Fruit fly (Drosophila melanogaster) whole organism, embryonic: Measurements from ENCODE around the gene CG31551.

Experiments used
- B-H1 ChIP-seq: fragments of 200-800 bp; sonication (Bioruptor generic); IDR thresholded peaks from 3 replicates; pipeline ENCODE4 v1.3.6; 2022; ENCODE audit warnings: missing biosample characterization, missing genetic modification characterization
- CG10431 ChIP-seq: fragments of 200-800 bp; sonication (Bioruptor generic); optimal IDR thresholded peaks from 3 replicates; lab custom pipeline; 2018; ENCODE audit warnings: missing biosample characterization, mild to moderate bottlenecking, missing genetic modification characterization
- CG10543 ChIP-seq: fragments of 200-800 bp; sonication (Bioruptor generic); optimal IDR thresholded peaks from 3 replicates; lab custom pipeline; 2017; ENCODE audit warnings: missing biosample characterization, mild to moderate bottlenecking, missing genetic modification characterization, moderate library complexity
- CG11093 ChIP-seq: fragments of 200-800 bp; sonication (Bioruptor generic); IDR thresholded peaks from 3 replicates; pipeline ENCODE4 v1.3.6; 2022; ENCODE audit warnings: missing biosample characterization, missing genetic modification characterization
- CG11398 ChIP-seq: fragments of 200-800 bp; sonication (Bioruptor generic); optimal IDR thresholded peaks from 2 replicates; lab custom pipeline; 2016; ENCODE audit warnings: missing biosample characterization, missing genetic modification characterization
- CG13775 ChIP-seq: fragments of 200-800 bp; sonication (Bioruptor generic); optimal IDR thresholded peaks from 3 replicates; lab custom pipeline; 2017; ENCODE audit warnings: missing biosample characterization, mild to moderate bottlenecking, missing genetic modification characterization
- CG15269 ChIP-seq: fragments of 200-800 bp; sonication (Bioruptor generic); optimal IDR thresholded peaks from 2 replicates; lab custom pipeline; 2018; ENCODE audit warnings: missing biosample characterization, mild to moderate bottlenecking, missing genetic modification characterization, moderate library complexity
- CG15479 ChIP-seq: fragments of 200-800 bp; sonication (Bioruptor generic); optimal IDR thresholded peaks from 3 replicates; lab custom pipeline; 2019; ENCODE audit warnings: missing biosample characterization, mild to moderate bottlenecking, missing genetic modification characterization, moderate library complexity
- CG1647 ChIP-seq: fragments of 200-800 bp; sonication (Bioruptor generic); optimal IDR thresholded peaks from 3 replicates; lab custom pipeline; 2016; ENCODE audit warnings: missing biosample characterization, missing genetic modification characterization
- CG18262 ChIP-seq: fragments of 200-800 bp; optimal IDR thresholded peaks from 3 replicates; lab custom pipeline; 2019; ENCODE audit warnings: missing biosample characterization, mild to moderate bottlenecking, missing genetic modification characterization, moderate library complexity
- CG2120 ChIP-seq: fragments of 200-800 bp; sonication (Bioruptor generic); optimal IDR thresholded peaks from 3 replicates; lab custom pipeline; 2016; ENCODE audit warnings: missing biosample characterization, missing genetic modification characterization
- CG2199 ChIP-seq: fragments of 200-800 bp; sonication (Bioruptor generic); IDR thresholded peaks from 3 replicates; pipeline ENCODE4 v1.3.6; 2022; ENCODE audit warnings: missing biosample characterization, missing genetic modification characterization
- CG2889 ChIP-seq: fragments of 200-800 bp; sonication (Bioruptor generic); IDR thresholded peaks from 3 replicates; pipeline ENCODE4 v1.3.6; 2022; ENCODE audit warnings: missing biosample characterization, missing genetic modification characterization
- CG30020 ChIP-seq: fragments of 200-800 bp; optimal IDR thresholded peaks from 2 replicates; lab custom pipeline; 2019; ENCODE audit warnings: missing biosample characterization, mild to moderate bottlenecking, missing genetic modification characterization, moderate library complexity
- CG3281 ChIP-seq: fragments of 200-800 bp; sonication (Bioruptor generic); optimal IDR thresholded peaks from 3 replicates; lab custom pipeline; 2017; ENCODE audit warnings: missing biosample characterization, mild to moderate bottlenecking, missing genetic modification characterization
- CG3407 ChIP-seq: fragments of 200-800 bp; sonication (Bioruptor generic); optimal IDR thresholded peaks from 2 replicates; lab custom pipeline; 2018; ENCODE audit warnings: missing biosample characterization, mild to moderate bottlenecking, missing genetic modification characterization
- CG4328 ChIP-seq: fragments of 200-800 bp; sonication (Bioruptor generic); optimal IDR thresholded peaks from 3 replicates; lab custom pipeline; 2017; ENCODE audit warnings: missing biosample characterization, missing genetic modification reagents, missing genetic modification characterization
- CG6654 ChIP-seq: fragments of 200-800 bp; sonication (Bioruptor generic); optimal IDR thresholded peaks from 2 replicates; lab custom pipeline; 2017; ENCODE audit warnings: missing biosample characterization, mild to moderate bottlenecking, missing genetic modification characterization
- CG7556 ChIP-seq: fragments of 200-800 bp; sonication (Bioruptor generic); optimal IDR thresholded peaks from 2 replicates; lab custom pipeline; 2017; ENCODE audit warnings: missing biosample characterization, mild to moderate bottlenecking, missing genetic modification characterization
- CG9932 ChIP-seq: fragments of 200-800 bp; sonication (Bioruptor generic); IDR thresholded peaks from 2 replicates; pipeline ENCODE4 v1.3.6; 2022; ENCODE audit warnings: missing biosample characterization, missing genetic modification characterization
- CrebB ChIP-seq: fragments of 200-800 bp; sonication (Bioruptor generic); optimal IDR thresholded peaks from 3 replicates; lab custom pipeline; 2018; ENCODE audit warnings: missing biosample characterization, mild to moderate bottlenecking, missing genetic modification characterization
- Drgx ChIP-seq: fragments of 200-800 bp; sonication (Bioruptor generic); IDR thresholded peaks from 2 replicates; pipeline ENCODE4 v1.3.6; 2022; ENCODE audit warnings: missing biosample characterization, missing genetic modification characterization
- Gug ChIP-seq: fragments of 200-800 bp; sonication (Bioruptor generic); IDR thresholded peaks from 4 replicates; pipeline ENCODE4 v1.3.6; 2022; ENCODE audit warnings: missing biosample characterization, missing genetic modification characterization
- HLH54F ChIP-seq: fragments of 200-800 bp; sonication (Bioruptor generic); optimal IDR thresholded peaks from 3 replicates; lab custom pipeline; 2016; ENCODE audit warnings: missing biosample characterization, missing genetic modification characterization
- Hey ChIP-seq: fragments of 200-800 bp; sonication (Bioruptor generic); optimal IDR thresholded peaks from 3 replicates; lab custom pipeline; 2018; ENCODE audit warnings: missing biosample characterization, mild to moderate bottlenecking, missing genetic modification characterization
- Hmx ChIP-seq: fragments of 200-800 bp; sonication (Bioruptor generic); optimal IDR thresholded peaks from 2 replicates; lab custom pipeline; 2016; ENCODE audit warnings: missing biosample characterization, missing genetic modification characterization
- MBD-R2 ChIP-seq: fragments of 200-800 bp; sonication (Bioruptor generic); IDR thresholded peaks from 2 replicates; pipeline ENCODE4 v1.3.6; 2022; ENCODE audit warnings: missing biosample characterization, missing genetic modification characterization
- Nf-YA ChIP-seq: fragments of 200-800 bp; sonication (Bioruptor generic); IDR thresholded peaks from 2 replicates; pipeline ENCODE4 v1.3.6; 2022; ENCODE audit warnings: missing biosample characterization, missing genetic modification characterization
- NfI ChIP-seq: fragments of 200-800 bp; sonication (Bioruptor generic); optimal IDR thresholded peaks from 3 replicates; lab custom pipeline; 2018; ENCODE audit warnings: missing biosample characterization, mild to moderate bottlenecking, missing genetic modification characterization, moderate library complexity
- TFAM ChIP-seq: fragments of 200-800 bp; sonication (Bioruptor generic); optimal IDR thresholded peaks from 2 replicates; lab custom pipeline; 2017; ENCODE audit warnings: missing biosample characterization, missing genetic modification characterization, inconsistent platforms
- Vsx1 ChIP-seq: fragments of 200-800 bp; sonication (Bioruptor generic); optimal IDR thresholded peaks from 2 replicates; lab custom pipeline; 2017; ENCODE audit warnings: missing biosample characterization, mild to moderate bottlenecking, missing genetic modification characterization, missing genetic modification reagents
- aop ChIP-seq: fragments of 200-800 bp; sonication (Bioruptor generic); IDR thresholded peaks from 2 replicates; pipeline ENCODE4 v1.3.6; 2022; ENCODE audit warnings: missing biosample characterization, missing genetic modification characterization
- ato ChIP-seq: fragments of 200-800 bp; sonication (Bioruptor generic); IDR thresholded peaks from 2 replicates; pipeline ENCODE4 v1.3.6; 2022; ENCODE audit warnings: missing biosample characterization, missing genetic modification characterization; ENCODE audit not compliant: partially characterized antibody
- chif ChIP-seq, 2 experiments: fragments of 200-800 bp; sonication (Bioruptor generic); optimal IDR thresholded peaks; 3 replicates each; lab custom pipeline; 2016; ENCODE audit warnings: missing biosample characterization in 2 of 2, missing genetic modification characterization in 2 of 2
- chm ChIP-seq: fragments of 200-800 bp; sonication (Bioruptor generic); IDR thresholded peaks from 2 replicates; pipeline ENCODE4 v1.3.6; 2022; ENCODE audit warnings: missing biosample characterization, missing genetic modification characterization
- ems ChIP-seq: fragments of 200-800 bp; sonication (Bioruptor generic); optimal IDR thresholded peaks from 3 replicates; lab custom pipeline; 2016; ENCODE audit warnings: missing biosample characterization, missing genetic modification characterization
- esg ChIP-seq: fragments of 200-800 bp; sonication (Bioruptor generic); conservative IDR thresholded peaks from 2 replicates; pipeline ENCODE4 v1.3.6; 2022; ENCODE audit warnings: missing biosample characterization, missing genetic modification characterization
- fd64A ChIP-seq: fragments of 200-800 bp; sonication (Bioruptor generic); optimal IDR thresholded peaks from 3 replicates; lab custom pipeline; 2018; ENCODE audit warnings: missing biosample characterization, mild to moderate bottlenecking, missing genetic modification characterization
- gce ChIP-seq: fragments of 200-800 bp; sonication (Bioruptor generic); IDR thresholded peaks from 3 replicates; pipeline ENCODE4 v1.3.6; 2022; ENCODE audit warnings: missing biosample characterization, missing genetic modification characterization
- grau ChIP-seq: fragments of 200-800 bp; optimal IDR thresholded peaks from 3 replicates; lab custom pipeline; 2019; ENCODE audit warnings: missing biosample characterization, mild to moderate bottlenecking, missing genetic modification characterization, moderate library complexity
- insv ChIP-seq, 2 experiments: fragments of 200-800 bp; sonication (Bioruptor generic); optimal IDR thresholded peaks; 3 replicates each; lab custom pipeline; 2016 to 2018; ENCODE audit warnings: missing biosample characterization in 2 of 2, missing genetic modification characterization in 2 of 2
- kni ChIP-seq: fragments of 200-800 bp; sonication (Bioruptor generic); optimal IDR thresholded peaks from 3 replicates; lab custom pipeline; 2017; ENCODE audit warnings: mild to moderate bottlenecking, missing biosample characterization, missing genetic modification reagents, missing genetic modification characterization
- pita ChIP-seq: fragments of 200-800 bp; sonication (Bioruptor generic); optimal IDR thresholded peaks from 2 replicates; lab custom pipeline; 2017; ENCODE audit warnings: missing biosample characterization, mild to moderate bottlenecking, missing genetic modification characterization
- pum ChIP-seq: fragments of 200-800 bp; sonication (Bioruptor generic); optimal IDR thresholded peaks from 2 replicates; lab custom pipeline; 2016; ENCODE audit warnings: missing biosample characterization, missing genetic modification characterization
- rib ChIP-seq: fragments of 200-800 bp; sonication (Bioruptor generic); IDR thresholded peaks from 2 replicates; pipeline ENCODE4 v1.3.6; 2022; ENCODE audit warnings: missing biosample characterization, missing genetic modification characterization
- sd ChIP-seq: fragments of 200-800 bp; sonication (Bioruptor generic); optimal IDR thresholded peaks from 3 replicates; lab custom pipeline; 2018; ENCODE audit warnings: missing biosample characterization, mild to moderate bottlenecking, missing genetic modification characterization, moderate library complexity
- sna ChIP-seq: fragments of 200-800 bp; sonication (Bioruptor generic); IDR thresholded peaks from 2 replicates; pipeline ENCODE4 v1.3.6; 2022; ENCODE audit warnings: missing biosample characterization, missing genetic modification characterization; ENCODE audit not compliant: partially characterized antibody
- tap ChIP-seq: fragments of 200-800 bp; optimal IDR thresholded peaks from 3 replicates; lab custom pipeline; 2019; ENCODE audit warnings: missing biosample characterization, mild to moderate bottlenecking, missing genetic modification characterization, moderate library complexity
- tin ChIP-seq: fragments of 200-800 bp; sonication (Bioruptor generic); optimal IDR thresholded peaks from 3 replicates; lab custom pipeline; 2016; ENCODE audit warnings: missing biosample characterization, missing genetic modification characterization
- trem ChIP-seq: fragments of 200-800 bp; optimal IDR thresholded peaks from 3 replicates; lab custom pipeline; 2019; ENCODE audit warnings: missing biosample characterization, mild to moderate bottlenecking, missing genetic modification characterization, moderate library complexity
- zen2 ChIP-seq: fragments of 200-800 bp; sonication (Bioruptor generic); IDR thresholded peaks from 3 replicates; pipeline ENCODE4 v1.3.6; 2022; ENCODE audit warnings: missing biosample characterization, missing genetic modification characterization; ENCODE audit not compliant: partially characterized antibody
- zfh1 ChIP-seq: fragments of 200-800 bp; sonication (Bioruptor generic); IDR thresholded peaks from 3 replicates; pipeline ENCODE4 v1.3.6; 2022; ENCODE audit warnings: missing biosample characterization, missing genetic modification characterization

The CG31551 gene

DNA sequence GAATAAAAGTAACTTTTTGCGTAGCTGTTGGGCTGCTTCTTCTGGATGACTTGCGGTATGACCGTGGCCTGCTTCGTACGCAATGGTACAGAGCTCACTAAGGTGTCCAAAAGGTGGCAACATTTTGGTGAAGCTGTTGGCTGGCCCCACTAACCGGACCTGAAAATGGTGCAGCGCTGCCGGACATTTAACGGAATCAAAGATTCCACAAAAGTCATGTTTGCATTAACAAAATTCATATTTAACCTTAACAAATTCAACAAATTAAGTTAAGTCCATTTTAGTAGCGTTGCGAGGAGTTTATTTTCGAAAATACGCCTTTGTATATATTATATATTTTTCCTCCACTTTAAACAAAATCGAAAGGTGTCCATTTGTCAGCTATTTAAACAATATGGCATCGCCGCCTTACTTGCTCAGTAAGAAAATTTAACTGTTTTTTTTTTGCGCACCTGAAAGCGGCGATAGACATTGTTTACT, 26.6 kb upstream of the CG31551 start, which contains the start of the genes kra and SecS (continued):
- TF ChIP-seq chm (GFP tag; lab: Robert Waterston, UW) (no peak), pum (GFP tag; lab: Kevin White, UChicago) (peak; percentile 52), CG30020 (peak; percentile 60), sna (GFP tag; lab: Robert Waterston, UW) (no peak), CG15479 (GFP tag; lab: Kevin White, UChicago) (no peak), CG10543 (GFP tag; lab: Kevin White, UChicago) (no peak), Gug (GFP tag; lab: Robert Waterston, UW) (peak; percentile 25; the same call in 1 of the 4 replicates), CG3281 (GFP tag; lab: Kevin White, UChicago) (peak; percentile 62), zfh1 (GFP tag; lab: Robert Waterston, UW) (no peak), NfI (peak; percentile 55), Hey (tag; lab: Kevin White, UChicago) (no peak), ems (GFP tag; lab: Kevin White, UChicago) (peak; percentile 45), Hmx (no peak), esg (GFP tag; lab: Robert Waterston, UW) (no peak), CG2120 (GFP tag; lab: Kevin White, UChicago) (peak; percentile 76), CG13775 (GFP tag; lab: Kevin White, UChicago) (peak; percentile 69), aop (GFP tag; lab: Robert Waterston, UW) (no peak), trem (tag; lab: Kevin White, UChicago) (peak; percentile 85), grau (peak; percentile 54), insv (GFP tag; optimal IDR thresholded peaks at IDR 0.05; lab: Kevin White, UChicago) (peak in 1 of 2 experiments; percentile 44), CG3407 (GFP tag; lab: Kevin White, UChicago) (no peak), CG6654 (GFP tag; lab: Kevin White, UChicago) (peak; percentile 31), CG2199 (GFP tag; lab: Robert Waterston, UW) (no peak), CG4328 (GFP tag; lab: Kevin White, UChicago) (peak; percentile 63), CG18262 (tag; lab: Kevin White, UChicago) (peak; percentile 27), CG7556 (GFP tag; lab: Kevin White, UChicago) (peak; percentile 62), CG2889 (GFP tag; lab: Robert Waterston, UW) (no peak), CrebB (tag; lab: Kevin White, UChicago) (peak; percentile 56), pita (GFP tag; lab: Kevin White, UChicago) (no peak), gce (no peak), chif (GFP tag; optimal IDR thresholded peaks at IDR 0.05; lab: Kevin White, UChicago) (peak; percentile 41 to 53), B-H1 (no peak), tin (GFP tag; lab: Kevin White, UChicago) (peak; percentile 65), Nf-YA (GFP tag; lab: Robert Waterston, UW) (no peak), CG15269 (peak; percentile 54), ato (GFP tag; lab: Robert Waterston, UW) (no peak), MBD-R2 (GFP tag; lab: Robert Waterston, UW) (no peak), TFAM (no peak), Vsx1 (GFP tag; lab: Kevin White, UChicago) (no peak), zen2 (GFP tag; lab: Robert Waterston, UW) (no peak), CG9932 (GFP tag; lab: Robert Waterston, UW) (no peak), CG11093 (GFP tag; lab: Robert Waterston, UW) (no peak), sd (tag; lab: Kevin White, UChicago) (peak; percentile 9), CG11398 (GFP tag; lab: Kevin White, UChicago) (no peak), fd64A (GFP tag; lab: Kevin White, UChicago) (no peak), CG10431 (no peak), kni (GFP tag; lab: Kevin White, UChicago) (no peak), HLH54F (GFP tag; lab: Kevin White, UChicago) (peak; percentile 53), CG1647 (GFP tag; lab: Kevin White, UChicago) (peak; percentile 57), rib (GFP tag; lab: Robert Waterston, UW) (no peak), tap (tag; lab: Kevin White, UChicago) (no peak), Drgx (GFP tag; lab: Robert Waterston, UW) (no peak)
